Worm (Caenorhabditis elegans) whole organism, late embryonic: ENCODE data around the gene C05A9.2.

ENCODE experiments used
- F13H6.1 ChIP-seq: sonication (generic microtip); optimal IDR thresholded peaks from 2 replicates; lab custom pipeline; 2016; ENCODE audit warnings: missing genetic modification characterization, missing compliant biosample characterization
- K02D7.2 ChIP-seq: sonication (generic microtip); optimal IDR thresholded peaks from 2 replicates; lab custom pipeline; 2017; ENCODE audit warnings: mild to moderate bottlenecking, missing genetic modification characterization, missing compliant biosample characterization
- K09A11.1 ChIP-seq: sonication (generic microtip); optimal IDR thresholded peaks from 2 replicates; lab custom pipeline; 2017; ENCODE audit warnings: antibody characterized with exemption, mild to moderate bottlenecking, missing genetic modification characterization, missing compliant biosample characterization; ENCODE audit not compliant: insufficient read depth
- T23F11.4 ChIP-seq: fragments of 200-800 bp; sonication (Bioruptor generic); optimal IDR thresholded peaks from 2 replicates; lab custom pipeline; 2018; ENCODE audit warnings: mild to moderate bottlenecking, missing genetic modification characterization, missing compliant biosample characterization
- Y22D7AL.16 ChIP-seq: sonication (generic microtip); optimal IDR thresholded peaks from 2 replicates; lab custom pipeline; 2016; ENCODE audit warnings: missing genetic modification characterization, missing compliant biosample characterization
- ahr-1 ChIP-seq: sonication (generic microtip); optimal IDR thresholded peaks from 2 replicates; lab custom pipeline; 2016; ENCODE audit warnings: missing genetic modification characterization, missing compliant biosample characterization
- ama-1 ChIP-seq: fragments of 150-350 bp; optimal IDR thresholded peaks from 2 replicates; lab custom pipeline; 2014
- ceh-19 ChIP-seq: fragments of 200-800 bp; sonication (Bioruptor generic); optimal IDR thresholded peaks from 2 replicates; lab custom pipeline; 2018; ENCODE audit warnings: mild to moderate bottlenecking, missing genetic modification characterization, missing compliant biosample characterization
- ceh-2 ChIP-seq: sonication (generic microtip); optimal IDR thresholded peaks from 2 replicates; lab custom pipeline; 2016; ENCODE audit warnings: missing genotype, missing genetic modification characterization, missing compliant biosample characterization
- ceh-24 ChIP-seq: sonication (generic microtip); optimal IDR thresholded peaks from 2 replicates; lab custom pipeline; 2016; ENCODE audit warnings: mild to moderate bottlenecking, missing genetic modification characterization, missing compliant biosample characterization
- ceh-31 ChIP-seq: sonication (generic microtip); optimal IDR thresholded peaks from 2 replicates; lab custom pipeline; 2016; ENCODE audit warnings: missing genetic modification characterization, missing compliant biosample characterization
- ceh-34 ChIP-seq: sonication (generic microtip); optimal IDR thresholded peaks from 2 replicates; lab custom pipeline; 2016; ENCODE audit warnings: mild to moderate bottlenecking, missing genetic modification characterization, missing compliant biosample characterization
- ceh-48 ChIP-seq: sonication (generic microtip); optimal IDR thresholded peaks from 2 replicates; lab custom pipeline; 2016; ENCODE audit warnings: missing genetic modification characterization, inconsistent platforms, missing compliant biosample characterization
- che-1 ChIP-seq: sonication (generic microtip); optimal IDR thresholded peaks from 2 replicates; lab custom pipeline; 2016; ENCODE audit warnings: mild to moderate bottlenecking, missing genetic modification characterization, missing compliant biosample characterization
- elt-2 ChIP-seq: sonication (generic microtip); optimal IDR thresholded peaks from 2 replicates; lab custom pipeline; 2016; ENCODE audit warnings: missing genetic modification reagents, missing genetic modification characterization, missing compliant biosample characterization
- elt-4 ChIP-seq: sonication (generic microtip); optimal IDR thresholded peaks from 2 replicates; lab custom pipeline; 2016; ENCODE audit warnings: missing genetic modification characterization, missing compliant biosample characterization
- ets-4 ChIP-seq: sonication (generic microtip); optimal IDR thresholded peaks from 2 replicates; lab custom pipeline; 2016; ENCODE audit warnings: missing genetic modification characterization, missing compliant biosample characterization
- eyg-1 ChIP-seq: sonication (generic microtip); optimal IDR thresholded peaks from 2 replicates; lab custom pipeline; 2016; ENCODE audit warnings: missing genotype, missing genetic modification characterization, missing compliant biosample characterization
- fax-1 ChIP-seq: sonication (generic microtip); optimal IDR thresholded peaks from 2 replicates; lab custom pipeline; 2016; ENCODE audit warnings: missing genotype, missing genetic modification characterization, missing compliant biosample characterization
- fkh-10 ChIP-seq: fragments of 150-350 bp; optimal IDR thresholded peaks from 2 replicates; lab custom pipeline; 2014; ENCODE audit warnings: missing biosample characterization, missing genetic modification reagents, missing genetic modification characterization
- gmeb-2 ChIP-seq: sonication (generic microtip); optimal IDR thresholded peaks from 2 replicates; lab custom pipeline; 2016; ENCODE audit warnings: missing genetic modification characterization, inconsistent platforms, missing compliant biosample characterization
- hlh-6 ChIP-seq: sonication (generic microtip); optimal IDR thresholded peaks from 2 replicates; lab custom pipeline; 2016; ENCODE audit warnings: missing genotype, missing genetic modification characterization, missing compliant biosample characterization
- hlh-8 ChIP-seq: sonication (generic microtip); optimal IDR thresholded peaks from 2 replicates; lab custom pipeline; 2016; ENCODE audit warnings: missing genotype, missing genetic modification characterization, missing compliant biosample characterization
- lim-6 ChIP-seq: sonication (generic microtip); optimal IDR thresholded peaks from 2 replicates; lab custom pipeline; 2016; ENCODE audit warnings: missing genetic modification characterization, missing compliant biosample characterization
- lin-11 ChIP-seq: fragments of 200-800 bp; sonication (Bioruptor generic); optimal IDR thresholded peaks from 2 replicates; lab custom pipeline; 2018; ENCODE audit warnings: mild to moderate bottlenecking, missing genetic modification characterization, missing compliant biosample characterization
- madf-2 ChIP-seq: sonication (generic microtip); optimal IDR thresholded peaks from 2 replicates; lab custom pipeline; 2017; ENCODE audit warnings: missing genetic modification characterization, missing compliant biosample characterization
- nhr-11 ChIP-seq: fragments of 150-350 bp; optimal IDR thresholded peaks from 2 replicates; lab custom pipeline; 2014; ENCODE audit warnings: missing biosample characterization, missing genetic modification characterization
- npax-4 ChIP-seq: sonication (generic microtip); optimal IDR thresholded peaks from 2 replicates; lab custom pipeline; 2016; ENCODE audit warnings: missing genetic modification characterization, missing compliant biosample characterization
- odd-2 ChIP-seq: sonication (generic microtip); optimal IDR thresholded peaks from 2 replicates; lab custom pipeline; 2017; ENCODE audit warnings: antibody characterized with exemption, mild to moderate bottlenecking, missing genetic modification characterization, missing compliant biosample characterization
- pat-9 ChIP-seq: fragments of 200-800 bp; sonication (Bioruptor generic); optimal IDR thresholded peaks from 2 replicates; lab custom pipeline; 2018; ENCODE audit warnings: mild to moderate bottlenecking, missing genetic modification characterization, moderate library complexity, missing compliant biosample characterization
- pha-2 ChIP-seq: sonication (generic microtip); optimal IDR thresholded peaks from 2 replicates; lab custom pipeline; 2017; ENCODE audit warnings: mild to moderate bottlenecking, missing genetic modification characterization, missing compliant biosample characterization
- pha-4 ChIP-seq: fragments of 150-350 bp; optimal IDR thresholded peaks from 2 replicates; lab custom pipeline; 2018; ENCODE audit warnings: missing biosample characterization, missing genetic modification reagents, missing genetic modification characterization
- pros-1 ChIP-seq: fragments of 150-350 bp; optimal IDR thresholded peaks from 2 replicates; lab custom pipeline; 2014; ENCODE audit warnings: missing biosample characterization, missing genetic modification reagents, missing genetic modification characterization
- ref-2 ChIP-seq: sonication (generic microtip); optimal IDR thresholded peaks from 2 replicates; lab custom pipeline; 2016; ENCODE audit warnings: missing genetic modification characterization, missing compliant biosample characterization
- rnt-1 ChIP-seq: sonication (generic microtip); optimal IDR thresholded peaks from 2 replicates; lab custom pipeline; 2016; ENCODE audit warnings: missing genetic modification characterization, missing compliant biosample characterization
- sdc-2 ChIP-seq: sonication (generic microtip); optimal IDR thresholded peaks from 2 replicates; lab custom pipeline; 2016; ENCODE audit warnings: missing genotype, missing genetic modification characterization, missing compliant biosample characterization
- sox-2 ChIP-seq: fragments of 200-800 bp; sonication (Bioruptor generic); IDR thresholded peaks from 2 replicates; pipeline ENCODE4 v1.3.6; 2022; ENCODE audit warnings: missing genetic modification reagents, missing genetic modification characterization, missing compliant biosample characterization
- sox-4 ChIP-seq: sonication (generic microtip); optimal IDR thresholded peaks from 2 replicates; lab custom pipeline; 2017; ENCODE audit warnings: mild to moderate bottlenecking, missing genetic modification characterization, inconsistent platforms, missing compliant biosample characterization
- syd-9 ChIP-seq: sonication (generic microtip); optimal IDR thresholded peaks from 2 replicates; lab custom pipeline; 2016; ENCODE audit warnings: mild to moderate bottlenecking, missing genetic modification characterization, moderate library complexity, missing compliant biosample characterization
- tbx-2 ChIP-seq: sonication (generic microtip); optimal IDR thresholded peaks from 2 replicates; lab custom pipeline; 2016; ENCODE audit warnings: missing genetic modification characterization, missing compliant biosample characterization
- tbx-7 ChIP-seq: sonication (generic microtip); optimal IDR thresholded peaks from 2 replicates; lab custom pipeline; 2016; ENCODE audit warnings: missing genotype, missing genetic modification characterization, missing compliant biosample characterization
- ttx-3 ChIP-seq: sonication (generic microtip); optimal IDR thresholded peaks from 2 replicates; lab custom pipeline; 2016; ENCODE audit warnings: missing genetic modification reagents, missing genetic modification characterization, missing compliant biosample characterization
- unc-55 ChIP-seq: sonication (generic microtip); optimal IDR thresholded peaks from 2 replicates; lab custom pipeline; 2017; ENCODE audit warnings: missing biosample characterization, missing genetic modification reagents, missing genetic modification characterization
- ztf-16 ChIP-seq: sonication (generic microtip); optimal IDR thresholded peaks from 2 replicates; lab custom pipeline; 2017; ENCODE audit warnings: missing genetic modification characterization, missing compliant biosample characterization

Gene C05A9.2

DNA sequence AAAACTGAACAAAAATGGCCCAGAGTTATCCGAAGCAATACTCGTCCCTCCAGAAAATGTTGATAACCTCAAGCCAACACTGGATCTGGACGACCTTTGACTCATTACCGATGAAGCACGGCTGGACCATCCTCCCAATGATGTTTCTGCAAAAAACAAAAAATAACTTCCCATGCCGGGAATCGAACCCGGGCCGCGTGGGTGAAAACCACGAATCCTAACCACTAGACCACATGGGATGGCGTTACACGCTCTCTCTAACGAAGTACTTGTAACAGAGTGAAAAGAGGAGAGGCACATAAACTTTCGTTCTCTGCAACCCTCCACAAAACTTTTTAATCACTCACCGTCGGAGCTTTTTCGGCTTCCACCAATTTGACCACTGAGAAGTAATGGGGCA lies 23.3 kb downstream of the C05A9.2 start (continued):
- TF ChIP-seq K02D7.2 = peak; percentile 19
- TF ChIP-seq ref-2 (tag; lab: Kevin White, UChicago) = peak; percentile 34
- TF ChIP-seq ttx-3 (tag; lab: Kevin White, UChicago) = no peak
- peak; percentile 6 for TF ChIP-seq ceh-19 (GFP tag; lab: Kevin White, UChicago)
- no peak for TF ChIP-seq K09A11.1 (tag; lab: Kevin White, UChicago)
- peak; percentile 50 for TF ChIP-seq rnt-1
- TF ChIP-seq sox-2 (GFP tag; lab: Robert Waterston, UW) = no peak
- peak; percentile 62 for TF ChIP-seq Y22D7AL.16 (tag; lab: Kevin White, UChicago)
- TF ChIP-seq tbx-2 (tag; lab: Kevin White, UChicago) = peak; percentile 38
- no peak for TF ChIP-seq ama-1 (lab: Kevin White, UChicago)
- peak; percentile 38 for TF ChIP-seq elt-2
- TF ChIP-seq ztf-16 = peak; percentile 30
- TF ChIP-seq pha-4 = no peak
- TF ChIP-seq syd-9 (tag; lab: Kevin White, UChicago) = peak; percentile 43
- TF ChIP-seq hlh-8 = no peak
- no peak for TF ChIP-seq fkh-10 (GFP tag; lab: Kevin White, UChicago)
- TF ChIP-seq ceh-48 (tag; lab: Kevin White, UChicago) = peak; percentile 29
- no peak for TF ChIP-seq nhr-11
- TF ChIP-seq ets-4 = no peak

ce11 chrX:10820511-10820910 lies 24.0 kb downstream of the C05A9.2 start, which contains the start of gene F31B12.3:
TSS of gene F31B12.3 (minus strand) at chrX:10820611.
- TF ChIP-seq tbx-7 (tag; lab: Kevin White, UChicago) (no peak), pros-1 (tag; lab: Kevin White, UChicago) (no peak), pha-4 (no peak), ceh-31 (tag; lab: Kevin White, UChicago) (no peak), eyg-1 (no peak), ceh-24 (no peak), ama-1 (lab: Kevin White, UChicago) (no peak), odd-2 (no peak), madf-2 (tag; lab: Kevin White, UChicago) (no peak), pat-9 (tag; lab: Kevin White, UChicago) (no peak), lin-11 (tag; lab: Kevin White, UChicago) (no peak), F13H6.1 (tag; lab: Kevin White, UChicago) (no peak), ceh-2 (no peak), ceh-19 (GFP tag; lab: Kevin White, UChicago) (no peak)

DNA sequence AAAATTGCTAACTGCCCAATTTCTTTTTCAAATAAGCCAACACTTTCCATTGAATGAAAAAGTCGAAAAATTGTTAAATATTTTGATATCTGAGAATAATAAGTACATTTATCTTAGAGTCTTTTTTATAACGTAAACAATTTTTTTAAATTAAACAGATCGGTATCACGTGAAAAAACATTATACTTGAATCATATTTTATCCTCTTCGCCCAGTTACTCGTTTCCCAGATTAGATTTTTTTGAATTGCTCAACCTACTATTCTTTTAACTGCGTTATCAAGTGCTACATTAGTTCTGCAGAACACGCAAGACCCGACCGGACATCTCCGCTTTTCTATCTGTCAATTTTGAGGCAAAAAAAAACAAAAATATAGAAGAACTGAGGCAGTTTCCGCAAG lies 40.0 kb downstream of the C05A9.2 start, which contains the start of gene F31B12.4:
Gene F31B12.4 (plus strand): TSS at position 301 of the 400 bp plus-strand sequence.
- TF ChIP-seq sdc-2 (no peak), sox-4 (tag; lab: Kevin White, UChicago) (no peak), lim-6 (tag; lab: Kevin White, UChicago) (no peak)

DNA sequence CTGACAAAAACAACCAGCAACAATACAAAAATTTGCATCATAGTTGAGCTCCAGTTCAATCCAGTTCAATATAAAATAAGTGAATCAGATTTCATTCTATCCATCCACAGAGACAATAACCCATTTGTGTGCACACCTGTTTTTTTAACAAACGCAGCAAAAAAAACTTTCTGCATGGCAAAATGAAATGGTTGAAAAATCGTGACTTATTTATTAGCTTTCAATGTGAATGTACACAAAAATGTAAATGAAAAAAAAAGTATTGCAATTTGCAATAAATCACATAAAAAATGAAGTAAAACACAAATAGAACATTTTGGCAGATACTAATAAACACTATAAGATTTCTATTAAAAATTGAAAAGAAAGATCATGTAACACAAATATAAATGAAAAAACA lies 49.8 kb downstream of the C05A9.2 start, which contains the start of gene T05A10.6:
Gene T05A10.6 (minus strand): TSS at position 101 of the 400 bp plus-strand sequence.
- TF ChIP-seq elt-4 (no peak), ztf-16 (no peak), hlh-8 (no peak), ref-2 (tag; lab: Kevin White, UChicago) (no peak)

- TF ChIP-seq fax-1 (tag; lab: Kevin White, UChicago) (no peak), F13H6.1 (tag; lab: Kevin White, UChicago) (no peak), lim-6 (tag; lab: Kevin White, UChicago) (no peak), che-1 (no peak), rnt-1 (no peak), lin-11 (tag; lab: Kevin White, UChicago) (no peak), ceh-34 (no peak), odd-2 (no peak), T23F11.4 (GFP tag; lab: Kevin White, UChicago) (no peak), gmeb-2 (tag; lab: Kevin White, UChicago) (no peak), ttx-3 (tag; lab: Kevin White, UChicago) (no peak), tbx-7 (tag; lab: Kevin White, UChicago) (no peak), pha-2 (no peak), ahr-1 (tag; lab: Kevin White, UChicago) (no peak), unc-55 (no peak), npax-4 (no peak), pat-9 (tag; lab: Kevin White, UChicago) (no peak), hlh-6 (tag; lab: Kevin White, UChicago) (no peak), madf-2 (tag; lab: Kevin White, UChicago) (no peak), hlh-8 (no peak)
Measured at ce11 chrX:10792435-10792834, 52.0 kb downstream of the C05A9.2 start, which contains the start of gene vap-2. TSS of gene vap-2 (minus strand) at chrX:10792535.
